Worm (Caenorhabditis elegans): ENCODE data around the gene ZK380.2.

DNA sequence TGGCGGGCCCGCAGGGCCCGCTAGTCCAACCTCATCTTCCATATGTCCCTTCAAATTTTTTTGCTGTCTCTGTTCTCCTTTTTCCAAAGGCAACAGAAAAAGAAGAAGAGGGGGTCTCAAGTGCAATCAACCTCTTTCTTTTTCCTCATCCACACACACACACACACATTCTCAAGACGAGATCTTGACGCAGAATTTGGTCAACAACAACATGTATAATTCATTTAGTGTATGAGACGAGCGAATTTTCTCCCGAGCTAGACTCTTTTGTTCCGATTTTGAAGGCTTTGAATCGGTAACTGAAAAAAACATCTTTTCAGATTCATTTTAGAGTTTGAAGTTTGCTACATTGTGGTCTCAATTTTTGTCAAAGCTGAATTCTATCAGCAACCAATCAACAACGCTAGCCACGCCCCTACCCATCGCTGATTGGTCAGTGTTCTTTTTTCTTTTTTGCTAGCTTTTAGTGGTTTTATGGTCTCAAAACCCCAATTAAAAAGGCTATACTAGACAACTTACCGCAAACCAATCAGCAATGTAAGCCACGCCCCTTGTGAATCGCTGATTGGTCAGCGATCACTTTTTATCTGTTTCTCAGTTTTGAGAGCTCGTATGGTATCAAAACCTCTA lies 33.1 kb upstream of the ZK380.2 start:
- no peak for TF ChIP-seq unc-62 (GFP tag; optimal IDR thresholded peaks at IDR 0.05)
- no peak for TF ChIP-seq nhr-12 (tag; optimal IDR thresholded peaks at IDR 0.05)
- TF ChIP-seq nhr-28 (tag; optimal IDR thresholded peaks at IDR 0.05), result no peak
- TF ChIP-seq elt-3 (tag; optimal IDR thresholded peaks at IDR 0.05), result no peak

All from whole organism, mixed stage, embryonic.